Fruit fly (Drosophila melanogaster): ENCODE results near the gene SP1173.

DNA sequence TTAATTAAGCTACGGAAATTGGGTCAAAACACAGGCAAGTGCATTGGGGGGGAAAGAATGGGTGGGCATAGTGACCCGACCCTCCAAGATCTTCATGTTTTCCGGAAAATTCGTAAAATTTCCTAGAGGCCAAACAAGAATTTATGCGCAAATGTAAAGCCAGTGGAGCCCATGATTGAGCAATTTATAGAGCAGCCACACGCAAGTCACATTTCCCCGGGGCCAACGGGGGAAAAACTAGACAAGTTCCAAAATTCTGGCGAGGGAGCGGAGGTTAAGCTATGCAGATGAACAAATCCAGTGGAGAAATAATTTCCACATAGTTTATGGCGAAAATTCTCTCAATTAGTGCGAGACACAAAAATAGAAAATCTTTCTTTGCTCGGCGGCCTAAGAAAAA is 6.0 kb downstream of the SP1173 start:
- no peak for TF ChIP-seq CG10631 (GFP tag; optimal IDR thresholded peaks at IDR 0.05)
- no peak for TF ChIP-seq Hr4 (GFP tag; optimal IDR thresholded peaks at IDR 0.05)
- TF ChIP-seq Blimp-1 (GFP tag; optimal IDR thresholded peaks at IDR 0.05): no peak

All from whole organism, prepupa.